Worm (Caenorhabditis elegans) whole organism, mixed stage, embryonic: ENCODE measurements around the gene H01G02.4.

ENCODE experiments used
- ces-1 ChIP-seq: fragments of 150-350 bp; optimal IDR thresholded peaks from 2 replicates; lab custom pipeline; 2014; ENCODE audit warnings: missing biosample characterization, missing genetic modification reagents, missing genetic modification characterization
- ham-2 ChIP-seq: fragments of 200-800 bp; sonication (Bioruptor generic); optimal IDR thresholded peaks from 2 replicates; lab custom pipeline; 2018; ENCODE audit warnings: mild to moderate bottlenecking, missing genetic modification characterization, missing compliant biosample characterization
- lin-13 ChIP-seq: fragments of 150-350 bp; optimal IDR thresholded peaks from 2 replicates; lab custom pipeline; 2014; ENCODE audit warnings: missing biosample characterization, missing genetic modification characterization
- mep-1 ChIP-seq: fragments of 150-350 bp; optimal IDR thresholded peaks from 2 replicates; lab custom pipeline; 2017; ENCODE audit warnings: missing biosample characterization, missing genetic modification reagents, missing genetic modification characterization, inconsistent platforms
- nhr-237 ChIP-seq: fragments of 150-350 bp; optimal IDR thresholded peaks from 2 replicates; lab custom pipeline; 2014; ENCODE audit warnings: missing biosample characterization, missing genetic modification characterization
- snpc-4 ChIP-seq: fragments of 150-350 bp; optimal IDR thresholded peaks from 2 replicates; lab custom pipeline; 2014; ENCODE audit warnings: missing biosample characterization, missing genetic modification characterization
- sptf-1 ChIP-seq: sonication (generic microtip); optimal IDR thresholded peaks from 2 replicates; lab custom pipeline; 2017; ENCODE audit warnings: mild to moderate bottlenecking, missing genetic modification characterization, moderate library complexity, missing compliant biosample characterization
- unc-39 ChIP-seq: fragments of 150-350 bp; optimal IDR thresholded peaks from 2 replicates; lab custom pipeline; 2014; ENCODE audit warnings: missing biosample characterization, missing genetic modification characterization

ce11 chrIV:11754328-11754727 is 48.6 kb downstream of the H01G02.4 start, which contains the start of gene scl-18:
- no peak for TF ChIP-seq snpc-4 (tag; lab: Kevin White, UChicago)
- no peak for TF ChIP-seq mep-1
- no peak for TF ChIP-seq ham-2 (GFP tag; lab: Kevin White, UChicago)
- TF ChIP-seq unc-39 (tag; lab: Kevin White, UChicago) = no peak
- TF ChIP-seq ces-1 = no peak
- no peak for TF ChIP-seq sptf-1 (tag; lab: Kevin White, UChicago)
- no peak for TF ChIP-seq lin-13 (tag; lab: Kevin White, UChicago)
- no peak for TF ChIP-seq nhr-237 (tag; lab: Kevin White, UChicago)
